Worm (Caenorhabditis elegans) whole organism, midembryonic: ENCODE data around the gene atgp-2.

ENCODE experiments used
- T22C8.4 ChIP-seq: fragments of 200-800 bp; sonication (Bioruptor generic); IDR thresholded peaks from 2 replicates; pipeline ENCODE4 v1.3.6; 2022; ENCODE audit warnings: missing genetic modification characterization, missing compliant biosample characterization
- cog-1 ChIP-seq: sonication (generic microtip); optimal IDR thresholded peaks from 2 replicates; lab custom pipeline; 2016; ENCODE audit warnings: missing genetic modification characterization, missing compliant biosample characterization
- flt-1 ChIP-seq: fragments of 200-800 bp; sonication (Bioruptor generic); IDR thresholded peaks from 2 replicates; pipeline ENCODE4 v1.3.6; 2022; ENCODE audit warnings: missing genetic modification characterization, missing compliant biosample characterization
- klf-2 ChIP-seq: fragments of 200-800 bp; sonication (Bioruptor generic); conservative IDR thresholded peaks from 2 replicates; pipeline ENCODE4 v1.3.6; 2022; ENCODE audit warnings: missing genetic modification reagents, missing genetic modification characterization, missing compliant biosample characterization
- ref-1 ChIP-seq: fragments of 200-800 bp; sonication (Bioruptor generic); conservative IDR thresholded peaks from 2 replicates; pipeline ENCODE4 v1.3.6; 2022; ENCODE audit warnings: missing genetic modification reagents, missing genetic modification characterization, missing compliant biosample characterization
- tab-1 ChIP-seq: fragments of 200-800 bp; sonication (Bioruptor generic); IDR thresholded peaks from 2 replicates; pipeline ENCODE4 v1.3.6; 2022; ENCODE audit warnings: missing genetic modification characterization, missing compliant biosample characterization
- ztf-29 ChIP-seq: fragments of 200-800 bp; sonication (Bioruptor generic); IDR thresholded peaks from 2 replicates; pipeline ENCODE4 v1.3.6; 2022; ENCODE audit warnings: missing genetic modification reagents, missing genetic modification characterization, missing compliant biosample characterization

DNA sequence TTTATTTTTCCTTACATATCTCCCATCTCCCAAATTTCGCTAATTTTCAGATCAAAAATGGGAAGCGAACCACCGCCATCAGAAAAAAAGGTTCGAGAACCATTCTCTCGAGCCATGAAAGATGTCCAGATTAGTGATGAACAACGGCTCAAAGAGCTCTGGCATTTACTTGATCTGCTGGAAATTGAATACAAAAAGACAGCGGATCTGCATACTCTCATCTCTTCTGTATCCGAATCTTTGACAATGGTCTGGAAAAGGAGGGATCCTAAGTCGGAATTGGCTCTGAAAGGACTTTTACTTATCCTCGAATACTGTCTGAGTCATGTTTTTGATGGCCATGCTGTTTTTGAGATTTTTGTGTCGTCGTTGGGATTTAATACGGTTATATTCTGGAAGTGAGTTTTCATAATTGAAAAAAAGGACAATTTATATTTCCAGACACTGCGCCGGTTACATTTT, 43.0 kb downstream of the atgp-2 start, which contains the start of gene tps-2:
- TF ChIP-seq cog-1 (tag; lab: Kevin White, UChicago) (no peak), tab-1 (GFP tag; lab: Robert Waterston, UW) (no peak), klf-2 (GFP tag; lab: Robert Waterston, UW) (no peak), ztf-29 (GFP tag; lab: Robert Waterston, UW) (no peak), ref-1 (GFP tag; lab: Robert Waterston, UW) (no peak), T22C8.4 (GFP tag; lab: Robert Waterston, UW) (no peak), flt-1 (GFP tag; lab: Robert Waterston, UW) (no peak)
